Worm (Caenorhabditis elegans) whole organism, early embryonic: ENCODE data around the gene slc-25A26.

ENCODE experiments used
- F13C5.2 ChIP-seq: sonication (generic microtip); optimal IDR thresholded peaks from 2 replicates; lab custom pipeline; 2017; ENCODE audit warnings: mild to moderate bottlenecking, missing genetic modification characterization, inconsistent platforms, missing compliant biosample characterization
- aly-1 ChIP-seq: sonication (generic microtip); optimal IDR thresholded peaks from 2 replicates; lab custom pipeline; 2016; ENCODE audit warnings: missing genetic modification characterization, missing compliant biosample characterization
- ama-1 ChIP-seq: fragments of 150-350 bp; optimal IDR thresholded peaks from 2 replicates; lab custom pipeline; 2014
- ceh-13 ChIP-seq: fragments of 200-800 bp; sonication (Bioruptor generic); optimal IDR thresholded peaks from 2 replicates; lab custom pipeline; 2018; ENCODE audit warnings: mild to moderate bottlenecking, missing genetic modification characterization, missing compliant biosample characterization
- ceh-36 ChIP-seq: sonication (generic microtip); optimal IDR thresholded peaks from 2 replicates; lab custom pipeline; 2016; ENCODE audit warnings: missing genetic modification characterization, inconsistent platforms, missing compliant biosample characterization
- flt-1 ChIP-seq: fragments of 200-800 bp; sonication (Bioruptor generic); IDR thresholded peaks from 2 replicates; pipeline ENCODE4 v1.3.6; 2022; ENCODE audit warnings: missing genetic modification characterization, missing compliant biosample characterization
- hmbx-1 ChIP-seq: sonication (generic microtip); optimal IDR thresholded peaks from 2 replicates; lab custom pipeline; 2016; ENCODE audit warnings: mild to moderate bottlenecking, missing genetic modification characterization, missing compliant biosample characterization
- hmg-4 ChIP-seq: fragments of 200-800 bp; sonication (Bioruptor generic); optimal IDR thresholded peaks from 2 replicates; lab custom pipeline; 2018; ENCODE audit warnings: mild to moderate bottlenecking, missing genetic modification characterization, missing compliant biosample characterization
- hnd-1 ChIP-seq: sonication (generic microtip); optimal IDR thresholded peaks from 2 replicates; lab custom pipeline; 2016; ENCODE audit warnings: missing genetic modification characterization, missing compliant biosample characterization
- scrt-1 ChIP-seq: fragments of 200-800 bp; sonication (Bioruptor generic); IDR thresholded peaks from 2 replicates; pipeline ENCODE4 v1.3.6; 2022; ENCODE audit warnings: missing genetic modification characterization, missing compliant biosample characterization
- tbx-11 ChIP-seq: fragments of 200-800 bp; sonication (Bioruptor generic); IDR thresholded peaks from 2 replicates; pipeline ENCODE4 v1.3.6; 2022; ENCODE audit warnings: missing genetic modification characterization, missing compliant biosample characterization
- tbx-37 ChIP-seq: fragments of 200-800 bp; sonication (Bioruptor generic); conservative IDR thresholded peaks from 2 replicates; pipeline ENCODE4 v1.3.6; 2022; ENCODE audit warnings: missing genetic modification reagents, missing genetic modification characterization, missing compliant biosample characterization

DNA sequence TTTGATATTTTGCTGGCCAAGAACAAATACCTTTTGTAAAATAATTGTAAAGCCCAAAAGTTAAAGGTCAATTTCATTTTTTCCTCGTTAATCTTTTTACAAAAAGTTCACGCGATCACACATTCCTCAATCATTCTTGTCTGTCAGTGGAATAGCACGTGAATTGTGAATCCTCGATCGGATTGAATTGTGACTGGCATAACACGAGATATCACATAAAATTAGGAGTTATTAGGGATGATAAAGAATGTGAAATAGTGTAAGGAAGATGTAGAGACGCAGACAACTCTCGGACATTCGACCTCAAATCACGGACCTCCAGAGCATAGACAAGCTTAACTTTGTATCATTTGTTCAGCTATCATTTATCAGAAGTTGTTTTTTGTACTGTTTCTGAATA is 24.1 kb upstream of the slc-25A26 start, which contains the start of gene C27B7.6:
- TF ChIP-seq aly-1 (tag; lab: Kevin White, UChicago), result no peak
- no peak for TF ChIP-seq tbx-37 (GFP tag; lab: Robert Waterston, UW)
- TF ChIP-seq tbx-11 (GFP tag; lab: Robert Waterston, UW), result no peak
- TF ChIP-seq hnd-1 (tag; lab: Kevin White, UChicago), result no peak
- no peak for TF ChIP-seq ama-1 (lab: Kevin White, UChicago)
- TF ChIP-seq hmg-4 (GFP tag; lab: Kevin White, UChicago), result no peak
- TF ChIP-seq ceh-36 (tag; lab: Kevin White, UChicago), result no peak
- TF ChIP-seq hmbx-1 (tag; lab: Kevin White, UChicago), result no peak
- TF ChIP-seq flt-1, result no peak
- TF ChIP-seq ceh-13, result no peak
- TF ChIP-seq F13C5.2 (tag; lab: Kevin White, UChicago), result no peak
- TF ChIP-seq scrt-1 (GFP tag; lab: Robert Waterston, UW), result no peak
